Fruit fly (Drosophila melanogaster) Kc167 (cell line): ENCODE measurements around the gene GckIII.

ENCODE experiments used
- Myc ChIP-seq: fragments of >200 bp; optimal IDR thresholded peaks from 2 replicates; lab custom pipeline; 2017; ENCODE audit warnings: missing external identifiers
- Sin3A ChIP-seq: fragments of >200 bp; optimal IDR thresholded peaks from 2 replicates; lab custom pipeline; 2018; ENCODE audit warnings: missing external identifiers
- insv ChIP-seq: fragments of >200 bp; optimal IDR thresholded peaks from 3 replicates; lab custom pipeline; 2018; ENCODE audit warnings: missing external identifiers
- psq ChIP-seq: fragments of >200 bp; optimal IDR thresholded peaks from 2 replicates; lab custom pipeline; 2017; ENCODE audit warnings: missing external identifiers
- ttk ChIP-seq: sonication (Bioruptor generic); optimal IDR thresholded peaks from 2 replicates; lab custom pipeline; 2017; ENCODE audit warnings: missing external identifiers

dm6 chr3R:17124177-17124576 lies 38.9 kb downstream of the GckIII start, which contains the start of gene CG45079:
- no peak for TF ChIP-seq psq (lab: Kevin White, UChicago)
- no peak for TF ChIP-seq ttk (lab: Kevin White, UChicago)
- no peak for TF ChIP-seq Sin3A
- no peak for TF ChIP-seq insv (lab: Kevin White, UChicago)
- TF ChIP-seq Myc (lab: Kevin White, UChicago): no peak
